Fruit fly (Drosophila melanogaster) whole organism: Measurements from ENCODE around the gene CG6055.

ENCODE experiments used
- CG8478 ChIP-seq: fragments of >200 bp; optimal IDR thresholded peaks from 2 replicates; lab custom pipeline; 2018; ENCODE audit warnings: inconsistent platforms
- Dll ChIP-seq: fragments of >200 bp; optimal IDR thresholded peaks from 2 replicates; lab custom pipeline; 2017
- EcR ChIP-seq, 2 experiments: fragments of >200 bp; optimal IDR thresholded peaks; 2 replicates each; lab custom pipeline; 2017; ENCODE audit warnings: missing biosample characterization in 2 of 2, missing genetic modification characterization in 2 of 2, missing genetic modification reagents in 2 of 2
- pan ChIP-seq: fragments of >200 bp; optimal IDR thresholded peaks from 2 replicates; lab custom pipeline; 2017
- psq ChIP-seq: fragments of >200 bp; optimal IDR thresholded peaks from 2 replicates; lab custom pipeline; 2017
- usp ChIP-seq: fragments of >200 bp; optimal IDR thresholded peaks from 2 replicates; lab custom pipeline; 2017; ENCODE audit warnings: missing biosample characterization, missing genetic modification characterization, mixed read lengths

DNA sequence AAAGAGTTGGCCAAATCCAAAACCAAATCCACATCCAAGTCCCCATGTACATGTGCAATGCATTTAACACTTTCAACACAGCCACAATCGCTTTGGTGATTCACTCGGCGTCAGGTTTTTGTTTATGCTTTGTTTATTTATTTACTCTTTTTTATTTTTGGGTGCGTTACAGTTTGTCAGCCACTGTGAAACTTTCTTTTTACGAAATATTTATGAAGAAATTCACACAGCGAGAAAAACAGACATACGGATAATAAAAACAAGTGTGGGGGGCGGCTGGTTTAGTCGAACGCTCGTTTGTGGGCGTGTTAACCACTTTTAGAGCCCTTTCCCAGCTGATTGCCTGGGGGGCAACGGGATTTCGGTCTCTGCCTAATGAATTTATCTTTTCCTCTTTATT, 42.5 kb downstream of the CG6055 start:
- TF ChIP-seq usp (GFP tag; lab: Kevin White, UChicago) (no peak), CG8478 (lab: Kevin White, UChicago) (no peak), EcR (GFP tag; optimal IDR thresholded peaks at IDR 0.05; lab: Kevin White, UChicago) (no peak), Dll (lab: Kevin White, UChicago) (no peak), pan (lab: Kevin White, UChicago) (no peak), psq (no peak)
